Fruit fly (Drosophila melanogaster): ENCODE measurements around the gene Ykt6.
A peak's percentile ranks its signal among the peaks of the same experiment; 100 is the strongest.

dm6 chrX:7937588-7938481 lies 17.6 kb downstream of the Ykt6 start:
- TF ChIP-seq CG1621 (tag; optimal IDR thresholded peaks at IDR 0.05) (peak; percentile 57), CG34406 (GFP tag; optimal IDR thresholded peaks at IDR 0.05) (peak; percentile 78), pdm3 (GFP tag; optimal IDR thresholded peaks at IDR 0.05) (peak; percentile 86), CG8632 (GFP tag; optimal IDR thresholded peaks at IDR 0.05) (peak; percentile 80), dac (GFP tag; optimal IDR thresholded peaks at IDR 0.05) (peak; percentile 87), topi (GFP tag; optimal IDR thresholded peaks at IDR 0.05) (peak; percentile 91), CG7368 (GFP tag; optimal IDR thresholded peaks at IDR 0.05) (peak; percentile 67), OdsH (GFP tag; optimal IDR thresholded peaks at IDR 0.05) (peak; percentile 80), CG6854 (GFP tag; optimal IDR thresholded peaks at IDR 0.05) (peak; percentile 26), CG8119 (GFP tag; IDR thresholded peaks at IDR 0.05) (peak; percentile 87), acj6 (GFP tag; optimal IDR thresholded peaks at IDR 0.05) (peak; percentile 78), CG16779 (tag; optimal IDR thresholded peaks at IDR 0.05) (peak; percentile 67)

Measured in whole organism, prepupa.